Worm (Caenorhabditis elegans): ENCODE data around the gene fbxb-79.
A peak's percentile ranks its signal among the peaks of the same experiment; 100 is the strongest.

The fbxb-79 gene

DNA sequence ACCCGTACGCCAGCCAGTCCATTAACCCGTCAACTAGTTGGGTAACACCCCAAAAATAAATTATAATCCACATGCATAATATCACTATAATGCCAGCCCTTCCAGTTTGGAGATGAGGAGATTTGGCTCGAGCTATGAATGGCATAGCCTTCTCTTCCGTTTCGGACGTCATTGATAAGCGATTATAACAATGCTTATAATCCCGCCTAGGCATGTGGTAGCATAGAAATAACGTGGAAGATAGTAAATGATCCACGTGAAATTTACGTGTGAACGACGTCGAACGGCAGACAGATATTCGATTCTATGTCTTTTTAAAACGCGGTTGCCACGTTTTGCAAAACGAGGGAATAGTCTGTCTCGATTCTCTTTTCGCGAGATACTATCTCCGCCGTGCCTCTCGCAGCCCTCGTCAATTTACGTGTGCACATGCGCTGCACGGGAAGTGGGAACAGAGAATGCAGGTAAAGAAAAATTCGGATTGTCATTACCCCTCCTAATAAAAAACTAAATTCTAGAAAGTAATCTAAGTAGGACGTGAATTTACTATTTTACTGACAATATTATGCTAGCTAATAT, 40.4 kb downstream of the fbxb-79 start (continued):
- no peak for TF ChIP-seq mdt-29 (GFP tag; IDR thresholded peaks at IDR 0.05)
- TF ChIP-seq zfp-3 (GFP tag; conservative IDR thresholded peaks at IDR 0.05) = no peak
- TF ChIP-seq aha-1 (tag) = peak; percentile 8
- no peak for TF ChIP-seq hmg-1.1 (GFP tag; IDR thresholded peaks at IDR 0.05)

DNA sequence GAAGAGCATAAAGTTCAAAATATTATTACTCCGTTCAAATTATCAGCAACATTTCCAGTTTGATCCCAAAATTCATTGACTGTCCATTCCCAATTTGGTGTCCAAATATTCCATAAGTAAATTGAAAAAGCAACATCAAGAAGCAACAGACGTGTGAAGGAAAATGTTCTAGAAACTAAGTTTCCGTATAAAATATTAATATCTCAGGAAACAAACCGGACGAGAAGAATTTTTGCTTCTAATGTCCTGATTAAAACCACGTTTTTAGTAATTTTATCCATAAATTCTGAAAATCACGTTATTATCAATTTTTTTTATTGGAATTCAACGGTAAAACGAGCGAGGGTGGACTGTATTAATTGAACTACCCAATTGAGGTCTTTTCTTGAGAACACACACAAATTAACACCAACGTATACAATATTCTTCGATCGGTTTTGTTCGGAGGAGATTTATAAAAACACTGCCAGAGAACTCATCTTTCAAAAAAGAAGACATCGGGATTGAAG, 42.3 kb downstream of the fbxb-79 start, which contains the start of gene pigq-1:
TSS of gene pigq-1 (minus strand) at position 286 of the 509 bp plus-strand sequence.
- no peak for TF ChIP-seq nhr-6 (tag; optimal IDR thresholded peaks at IDR 0.05)
- TF ChIP-seq ztf-7 (tag; optimal IDR thresholded peaks at IDR 0.05) = no peak
- no peak for TF ChIP-seq unc-62 (GFP tag; optimal IDR thresholded peaks at IDR 0.05 in 1 of 2)
- no peak for TF ChIP-seq unc-62 (tag; optimal IDR thresholded peaks at IDR 0.05)
- no peak for TF ChIP-seq ztf-11 (tag; optimal IDR thresholded peaks at IDR 0.05)
- no peak for TF ChIP-seq dmd-8 (GFP tag; IDR thresholded peaks at IDR 0.05)
- no peak for TF ChIP-seq fos-1 (tag; optimal IDR thresholded peaks at IDR 0.05)
- TF ChIP-seq mes-2 (tag; optimal IDR thresholded peaks at IDR 0.05; ENCODE audit: poor library complexity, severe bottlenecking) = peak; percentile 16
- peak; percentile 77 for TF ChIP-seq nhr-102 (tag; optimal IDR thresholded peaks at IDR 0.05)
- 0 out of 2 replicates have a peak, but pooled peaks have one; percentile 18 for TF ChIP-seq F26F4.8 (GFP tag; conservative IDR thresholded peaks at IDR 0.05)
- TF ChIP-seq tag-97 (GFP tag; IDR thresholded peaks at IDR 0.05) = no peak
- no peak for TF ChIP-seq rbr-2 (tag; optimal IDR thresholded peaks at IDR 0.05)
- TF ChIP-seq gei-8 (GFP tag; optimal IDR thresholded peaks at IDR 0.05) = peak; percentile 31
- no peak for TF ChIP-seq dmd-6 (GFP tag; IDR thresholded peaks at IDR 0.05)
- TF ChIP-seq T26A8.4 (GFP tag; IDR thresholded peaks at IDR 0.05) = no peak; the same call in 1 of the 2 replicates
- TF ChIP-seq attf-4 (tag; optimal IDR thresholded peaks at IDR 0.05) = no peak
- no peak for TF ChIP-seq madf-9 (GFP tag; conservative IDR thresholded peaks at IDR 0.05)
- TF ChIP-seq daf-16 (GFP tag; optimal IDR thresholded peaks at IDR 0.05) = peak in 1 of 2 experiments; percentile 40
- TF ChIP-seq daf-16 (tag; optimal IDR thresholded peaks at IDR 0.05) = peak; percentile 49
- TF ChIP-seq pqm-1 (tag; optimal IDR thresholded peaks at IDR 0.05) = no peak
- peak; percentile 20 for TF ChIP-seq dve-1 (tag; optimal IDR thresholded peaks at IDR 0.05; ENCODE audit: insufficient read depth)
- peak in 1 of 2 experiments; percentile 71 for TF ChIP-seq lsy-2 (tag; optimal IDR thresholded peaks at IDR 0.05)
- TF ChIP-seq ZK546.5 (tag; optimal IDR thresholded peaks at IDR 0.05) = no peak
- TF ChIP-seq egl-27 (tag; optimal IDR thresholded peaks at IDR 0.05) = no peak
- no peak for TF ChIP-seq ceh-44 (GFP tag; IDR thresholded peaks at IDR 0.05)
- TF ChIP-seq vab-7 (GFP tag; IDR thresholded peaks at IDR 0.05) = no peak
- no peak for TF ChIP-seq ces-1 (GFP tag; optimal IDR thresholded peaks at IDR 0.05)
- no peak for TF ChIP-seq nhr-28 (tag; optimal IDR thresholded peaks at IDR 0.05)
- no peak for TF ChIP-seq nhr-41 (GFP tag; IDR thresholded peaks at IDR 0.05)
- peak; percentile 49 for TF ChIP-seq spr-3 (GFP tag; optimal IDR thresholded peaks at IDR 0.05)
- no peak for TF ChIP-seq daf-12 (tag; optimal IDR thresholded peaks at IDR 0.05)
- no peak for TF ChIP-seq D1046.2 (GFP tag; IDR thresholded peaks at IDR 0.05)
- no peak for TF ChIP-seq set-16 (GFP tag; IDR thresholded peaks at IDR 0.05)
- TF ChIP-seq mep-1 (tag; optimal IDR thresholded peaks at IDR 0.05) = peak; percentile 63
- no peak for TF ChIP-seq lin-39 (tag; optimal IDR thresholded peaks at IDR 0.05)
- TF ChIP-seq Y48G9A.11 (GFP tag; IDR thresholded peaks at IDR 0.05) = peak; percentile 36; the same call in 1 of the 2 replicates
- no peak for TF ChIP-seq snpc-4 (tag; optimal IDR thresholded peaks at IDR 0.05)
- TF ChIP-seq zip-2 (tag; optimal IDR thresholded peaks at IDR 0.05) = peak; percentile 6
- no peak for TF ChIP-seq dmd-9 (GFP tag; IDR thresholded peaks at IDR 0.05)
- no peak for TF ChIP-seq lin-15B (tag; optimal IDR thresholded peaks at IDR 0.05)
- TF ChIP-seq lim-7 (GFP tag; IDR thresholded peaks at IDR 0.05) = no peak
- TF ChIP-seq zag-1 (tag; optimal IDR thresholded peaks at IDR 0.05) = peak; percentile 55
- TF ChIP-seq ama-1 (optimal IDR thresholded peaks at IDR 0.05) = peak; percentile 89
- TF ChIP-seq daf-8 (GFP tag; IDR thresholded peaks at IDR 0.05) = no peak
- peak; percentile 59; the same call in 1 of the 2 replicates for TF ChIP-seq pha-4 (GFP tag; IDR thresholded peaks at IDR 0.05)
- no peak for TF ChIP-seq pha-4 (tag; optimal IDR thresholded peaks at IDR 0.05)
- no peak for TF ChIP-seq hlh-11 (tag; optimal IDR thresholded peaks at IDR 0.05)

Data from whole organism, L4 larva.